Worm (Caenorhabditis elegans) whole organism, L1 larva: Measurements from ENCODE around the gene slc-17.4.
A peak's percentile ranks its signal among the peaks of the same experiment; 100 is the strongest.

Experiments used
- C34B4.2 ChIP-seq: sonication (generic microtip); optimal IDR thresholded peaks from 2 replicates; lab custom pipeline; 2017; ENCODE audit warnings: mild to moderate bottlenecking, missing genetic modification characterization, missing compliant biosample characterization
- F16B12.6 ChIP-seq: fragments of 150-350 bp; optimal IDR thresholded peaks from 2 replicates; lab custom pipeline; 2014; ENCODE audit warnings: missing biosample characterization, missing genetic modification characterization
- Y116A8C.19 ChIP-seq: sonication (generic microtip); optimal IDR thresholded peaks from 2 replicates; lab custom pipeline; 2016; ENCODE audit warnings: missing compliant biosample characterization, missing genetic modification characterization, borderline replicate concordance
- ceh-88 ChIP-seq: fragments of 200-800 bp; sonication (Bioruptor generic); IDR thresholded peaks from 2 replicates; pipeline ENCODE4 v1.3.6; 2022; ENCODE audit warnings: missing genetic modification characterization, missing compliant biosample characterization
- efl-3 ChIP-seq: fragments of 200-800 bp; sonication (Bioruptor generic); optimal IDR thresholded peaks from 2 replicates; lab custom pipeline; 2018; ENCODE audit warnings: mild to moderate bottlenecking, missing genetic modification characterization, missing compliant biosample characterization
- elt-2 ChIP-seq: sonication (generic microtip); optimal IDR thresholded peaks from 2 replicates; lab custom pipeline; 2016; ENCODE audit warnings: missing genetic modification characterization, mild to moderate bottlenecking, inconsistent platforms, missing compliant biosample characterization, missing genetic modification reagents
- ets-5 ChIP-seq: fragments of 200-800 bp; sonication (Bioruptor generic); IDR thresholded peaks from 2 replicates; pipeline ENCODE4 v1.3.6; 2022; ENCODE audit warnings: missing genetic modification characterization, missing compliant biosample characterization
- fkh-10 ChIP-seq: sonication (generic microtip); optimal IDR thresholded peaks from 2 replicates; lab custom pipeline; 2017; ENCODE audit warnings: missing biosample characterization, missing genetic modification reagents, missing genetic modification characterization
- fos-1 ChIP-seq: fragments of 150-350 bp; optimal IDR thresholded peaks from 2 replicates; lab custom pipeline; 2014; ENCODE audit warnings: missing biosample characterization, missing genetic modification characterization
- hlh-4 ChIP-seq: sonication (generic microtip); optimal IDR thresholded peaks from 2 replicates; lab custom pipeline; 2016; ENCODE audit warnings: mild to moderate bottlenecking, missing genetic modification characterization, missing compliant biosample characterization
- hpl-2 ChIP-seq: fragments of 150-350 bp; optimal IDR thresholded peaks from 2 replicates; lab custom pipeline; 2014; ENCODE audit warnings: missing biosample characterization, missing genetic modification reagents, missing genetic modification characterization
- jun-1 ChIP-seq: fragments of 150-350 bp; optimal IDR thresholded peaks from 2 replicates; lab custom pipeline; 2014; ENCODE audit warnings: missing biosample characterization, missing genetic modification reagents, missing genetic modification characterization
- lin-13 ChIP-seq: fragments of 150-350 bp; optimal IDR thresholded peaks from 2 replicates; lab custom pipeline; 2014; ENCODE audit warnings: missing biosample characterization, missing genetic modification reagents, missing genetic modification characterization
- lin-14 ChIP-seq: fragments of 200-800 bp; sonication (Bioruptor generic); optimal IDR thresholded peaks from 2 replicates; lab custom pipeline; 2018; ENCODE audit warnings: mild to moderate bottlenecking, missing genetic modification characterization, moderate library complexity, missing compliant biosample characterization
- lin-15B ChIP-seq: fragments of 150-350 bp; sonication (generic microtip); optimal IDR thresholded peaks from 3 replicates; lab custom pipeline; 2014; ENCODE audit warnings: missing biosample characterization, missing genetic modification characterization
- lin-35 ChIP-seq, 2 experiments: fragments of 150-350 bp; optimal IDR thresholded peaks; 2 replicates each; lab custom pipeline; 2014; ENCODE audit warnings: missing biosample characterization in 2 of 2, missing genetic modification characterization in 2 of 2, missing genetic modification reagents in 2 of 2
- lir-3 ChIP-seq: sonication (generic microtip); optimal IDR thresholded peaks from 2 replicates; lab custom pipeline; 2016; ENCODE audit warnings: mild to moderate bottlenecking, missing genetic modification characterization, moderate library complexity, missing compliant biosample characterization; ENCODE audit not compliant: poor library complexity
- mef-2 ChIP-seq: fragments of 150-350 bp; optimal IDR thresholded peaks from 2 replicates; lab custom pipeline; 2014; ENCODE audit warnings: missing biosample characterization, missing genetic modification characterization
- nhr-12 ChIP-seq: sonication (generic microtip); optimal IDR thresholded peaks from 2 replicates; lab custom pipeline; 2017; ENCODE audit warnings: missing biosample characterization, missing genetic modification characterization
- nhr-20 ChIP-seq: sonication (generic microtip); optimal IDR thresholded peaks from 2 replicates; lab custom pipeline; 2016; ENCODE audit warnings: mild to moderate bottlenecking, missing genetic modification characterization, missing compliant biosample characterization
- nhr-77 ChIP-seq: fragments of 150-350 bp; optimal IDR thresholded peaks from 2 replicates; lab custom pipeline; 2014; ENCODE audit warnings: missing biosample characterization, missing genetic modification characterization
- nhr-90 ChIP-seq: sonication (generic microtip); optimal IDR thresholded peaks from 2 replicates; lab custom pipeline; 2016; ENCODE audit warnings: mild to moderate bottlenecking, missing genetic modification characterization, missing compliant biosample characterization; ENCODE audit not compliant: poor library complexity
- pqm-1 ChIP-seq: sonication (generic microtip); optimal IDR thresholded peaks from 3 replicates; lab custom pipeline; 2017; ENCODE audit warnings: missing biosample characterization, missing genetic modification characterization
- sptf-1 ChIP-seq: fragments of 150-350 bp; optimal IDR thresholded peaks from 2 replicates; lab custom pipeline; 2014; ENCODE audit warnings: missing biosample characterization, missing genetic modification characterization
- xbp-1 ChIP-seq: sonication (generic microtip); optimal IDR thresholded peaks from 2 replicates; lab custom pipeline; 2016; ENCODE audit warnings: missing genetic modification characterization, missing compliant biosample characterization
- zip-4 ChIP-seq: fragments of 200-800 bp; sonication (Bioruptor generic); optimal IDR thresholded peaks from 2 replicates; lab custom pipeline; 2018; ENCODE audit warnings: mild to moderate bottlenecking, missing genetic modification characterization, moderate library complexity, missing compliant biosample characterization

slc-17.4 gene

DNA sequence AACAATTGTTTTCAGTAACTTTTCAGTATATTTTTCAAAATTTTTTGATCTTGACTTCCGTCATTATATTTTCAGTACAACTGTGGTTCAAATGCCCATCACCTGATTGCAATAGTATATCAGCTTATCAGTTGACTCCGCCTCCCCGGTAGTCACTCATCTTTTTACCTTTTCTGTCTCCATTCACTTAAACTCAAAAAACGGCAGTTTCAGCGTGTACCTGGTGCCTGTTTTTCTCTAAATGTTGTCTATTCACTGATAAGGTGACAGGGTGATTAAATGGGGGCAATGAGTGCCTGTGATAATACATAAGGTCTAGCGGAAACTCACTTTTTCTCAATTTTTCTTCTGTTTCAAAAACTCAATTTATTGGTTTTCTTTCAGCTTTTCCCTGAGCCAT is 46.3 kb downstream of the slc-17.4 start, which contains the start of gene ZK550.2:
ZK550.2 (plus strand) TSS at position 385 of the 400 bp plus-strand sequence.
- TF ChIP-seq hpl-2 (no peak), lin-14 (no peak), jun-1 (tag; lab: Kevin White, UChicago) (peak; percentile 62), xbp-1 (tag; lab: Kevin White, UChicago) (no peak), hlh-4 (tag; lab: Kevin White, UChicago) (no peak), efl-3 (no peak), F16B12.6 (tag; lab: Kevin White, UChicago) (no peak), nhr-77 (no peak), nhr-12 (tag; lab: Kevin White, UChicago) (no peak), fos-1 (no peak), mef-2 (tag; lab: Kevin White, UChicago) (no peak), lir-3 (tag; lab: Kevin White, UChicago) (no peak), ets-5 (GFP tag; lab: Robert Waterston, UW) (no peak), lin-13 (GFP tag; lab: Kevin White, UChicago) (no peak), sptf-1 (tag; lab: Kevin White, UChicago) (no peak), nhr-90 (tag; lab: Kevin White, UChicago) (peak; percentile 21), elt-2 (tag; lab: Kevin White, UChicago) (peak; percentile 99), lin-15B (tag; lab: Kevin White, UChicago) (no peak), C34B4.2 (tag; lab: Kevin White, UChicago) (no peak), Y116A8C.19 (no peak), nhr-20 (tag; lab: Kevin White, UChicago) (peak; percentile 37), lin-35 (GFP tag; optimal IDR thresholded peaks at IDR 0.05; lab: Kevin White, UChicago) (peak in 1 of 2 experiments; percentile 67), zip-4 (GFP tag; lab: Kevin White, UChicago) (no peak), pqm-1 (tag; lab: Kevin White, UChicago) (peak; percentile 95)

DNA sequence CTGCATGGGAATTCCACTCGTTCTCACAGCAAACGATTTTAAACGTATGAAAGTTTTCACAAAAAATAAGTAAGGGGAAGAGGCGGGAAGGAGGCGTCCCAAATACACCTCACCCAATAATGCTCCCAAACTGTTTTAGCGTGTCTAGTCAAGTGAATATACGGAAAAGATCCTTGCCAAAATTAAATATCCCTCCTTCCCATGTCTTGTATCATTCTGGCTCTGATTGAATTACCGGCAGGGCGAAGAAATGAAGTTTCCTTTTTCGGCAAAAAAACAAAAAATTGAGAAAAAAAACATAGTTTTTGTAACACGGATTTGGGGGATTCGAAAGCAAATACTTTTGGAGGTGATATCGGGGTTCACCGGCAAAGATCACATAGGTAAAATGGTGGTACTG is 52.6 kb downstream of the slc-17.4 start:
- no peak for TF ChIP-seq lin-35 (GFP tag; optimal IDR thresholded peaks at IDR 0.05; lab: Kevin White, UChicago)
- TF ChIP-seq fkh-10 (GFP tag; lab: Kevin White, UChicago) = peak; percentile 90
- no peak for TF ChIP-seq ceh-88 (GFP tag; lab: Robert Waterston, UW)
